Fruit fly (Drosophila melanogaster): Measurements from ENCODE around the gene nes.
A peak's percentile ranks its signal among the peaks of the same experiment; 100 is the strongest.

The nes gene

dm6 chr3L:19264141-19264487 lies 3.6 kb upstream of the nes start, which contains the start of gene Max (continued):
- TF ChIP-seq Lpt (GFP tag; optimal IDR thresholded peaks at IDR 0.05) (no peak), Six4 (GFP tag; optimal IDR thresholded peaks at IDR 0.05) (peak; percentile 43), run (tag; optimal IDR thresholded peaks at IDR 0.05) (no peak), Bteb2 (GFP tag; optimal IDR thresholded peaks at IDR 0.05) (no peak), CG4424 (GFP tag; optimal IDR thresholded peaks at IDR 0.05) (peak; percentile 60), Mad (GFP tag; optimal IDR thresholded peaks at IDR 0.05) (peak; percentile 36), B-H1 (GFP tag; IDR thresholded peaks at IDR 0.05) (peak; percentile 63), CG30020 (tag; optimal IDR thresholded peaks at IDR 0.05) (peak; percentile 76), sima (GFP tag; optimal IDR thresholded peaks at IDR 0.05) (no peak), Med (GFP tag) (peak; percentile 81), Lim3 (GFP tag; IDR thresholded peaks at IDR 0.05) (no peak), luna (GFP tag; optimal IDR thresholded peaks at IDR 0.05) (no peak), cad (GFP tag; optimal IDR thresholded peaks at IDR 0.05) (no peak), Asciz (GFP tag; optimal IDR thresholded peaks at IDR 0.05) (no peak), CG18764 (GFP tag; optimal IDR thresholded peaks at IDR 0.05) (peak; percentile 70), CG7928 (GFP tag; optimal IDR thresholded peaks at IDR 0.05) (no peak), CG6272 (GFP tag; IDR thresholded peaks at IDR 0.05) (no peak), CG11560 (tag; IDR thresholded peaks at IDR 0.05) (0 out of 3 replicates have a peak, but pooled peaks have one; percentile 29), her (GFP tag; optimal IDR thresholded peaks at IDR 0.05) (no peak), BEAF-32 (GFP tag; optimal IDR thresholded peaks at IDR 0.05) (peak; percentile 42), CG7963 (GFP tag; IDR thresholded peaks at IDR 0.05; ENCODE audit: partially characterized antibody) (no peak), CG15696 (tag; optimal IDR thresholded peaks at IDR 0.05) (peak; percentile 57), CG1602 (GFP tag; optimal IDR thresholded peaks at IDR 0.05) (peak; percentile 44), insv (GFP tag; optimal IDR thresholded peaks at IDR 0.05) (peak in 1 of 2 experiments; percentile 37), Antp (GFP tag; optimal IDR thresholded peaks at IDR 0.05) (no peak), Dll (GFP tag; IDR thresholded peaks at IDR 0.05; ENCODE audit: partially characterized antibody) (0 out of 4 replicates have a peak, but pooled peaks have one; percentile 39), CG3847 (GFP tag; IDR thresholded peaks at IDR 0.05) (peak; percentile 79), knrl (GFP tag; IDR thresholded peaks at IDR 0.05; ENCODE audit: partially characterized antibody) (no peak), bab2 (GFP tag; optimal IDR thresholded peaks at IDR 0.05) (peak; percentile 35), da (GFP tag; optimal IDR thresholded peaks at IDR 0.05) (no peak), CG33557 (GFP tag; optimal IDR thresholded peaks at IDR 0.05) (peak; percentile 58), tna (GFP tag; IDR thresholded peaks at IDR 0.05; ENCODE audit: partially characterized antibody) (no peak), Oaz (GFP tag; IDR thresholded peaks at IDR 0.05) (peak; percentile 40; the same call in 1 of the 2 replicates), CG13775 (GFP tag; optimal IDR thresholded peaks at IDR 0.05) (peak; percentile 75), CG11696 (GFP tag; IDR thresholded peaks at IDR 0.05) (peak; percentile 65), mam (GFP tag; optimal IDR thresholded peaks at IDR 0.05) (no peak), CG31365 (tag; optimal IDR thresholded peaks at IDR 0.05) (peak; percentile 23), seq (GFP tag; IDR thresholded peaks at IDR 0.05) (peak; percentile 57; the same call in 1 of the 2 replicates), CG14710 (tag; optimal IDR thresholded peaks at IDR 0.05) (peak; percentile 99), kni (GFP tag; optimal IDR thresholded peaks at IDR 0.05) (no peak), CG13296 (GFP tag; optimal IDR thresholded peaks at IDR 0.05) (peak; percentile 73), pum (GFP tag; optimal IDR thresholded peaks at IDR 0.05) (no peak), CG32767 (GFP tag; IDR thresholded peaks at IDR 0.05) (peak; percentile 76), BtbVII (GFP tag; optimal IDR thresholded peaks at IDR 0.05) (peak; percentile 71), CG3838 (GFP tag; optimal IDR thresholded peaks at IDR 0.05) (peak; percentile 7), Dip2 (GFP tag; IDR thresholded peaks at IDR 0.05) (no peak), psq (GFP tag; optimal IDR thresholded peaks at IDR 0.05) (no peak), zfh2 (GFP tag; optimal IDR thresholded peaks at IDR 0.05) (peak; percentile 24), sc (optimal IDR thresholded peaks at IDR 0.05) (no peak), sc (GFP tag; optimal IDR thresholded peaks at IDR 0.05) (peak; percentile 17), CG3065 (GFP tag; optimal IDR thresholded peaks at IDR 0.05) (no peak), CG33213 (GFP tag; optimal IDR thresholded peaks at IDR 0.05) (peak; percentile 15)

Data from whole organism, embryonic.